Worm (Caenorhabditis elegans) whole organism, mixed stage, embryonic: ENCODE data around the gene fbxa-215.

Experiments used
- M03D4.4 ChIP-seq: sonication (generic microtip); optimal IDR thresholded peaks from 2 replicates; lab custom pipeline; 2017; ENCODE audit warnings: mild to moderate bottlenecking, missing genetic modification characterization, missing compliant biosample characterization
- bed-3 ChIP-seq: fragments of 200-800 bp; sonication (Bioruptor generic); optimal IDR thresholded peaks from 3 replicates; lab custom pipeline; 2018; ENCODE audit warnings: mild to moderate bottlenecking, missing genetic modification characterization, moderate library complexity, missing compliant biosample characterization
- blmp-1 ChIP-seq: fragments of 150-350 bp; optimal IDR thresholded peaks from 2 replicates; lab custom pipeline; 2014; ENCODE audit warnings: missing biosample characterization, missing genetic modification characterization
- ceh-39 ChIP-seq: fragments of 150-350 bp; optimal IDR thresholded peaks from 2 replicates; lab custom pipeline; 2014; ENCODE audit warnings: missing biosample characterization, missing genetic modification characterization
- ceh-43 ChIP-seq: fragments of 200-800 bp; sonication (Bioruptor generic); optimal IDR thresholded peaks from 2 replicates; lab custom pipeline; 2018; ENCODE audit warnings: mild to moderate bottlenecking, missing genetic modification characterization, moderate library complexity, missing compliant biosample characterization
- ceh-83 ChIP-seq: fragments of 200-800 bp; sonication (Bioruptor generic); optimal IDR thresholded peaks from 2 replicates; lab custom pipeline; 2018; ENCODE audit warnings: mild to moderate bottlenecking, missing genetic modification characterization, missing compliant biosample characterization
- ces-1 ChIP-seq: fragments of 150-350 bp; optimal IDR thresholded peaks from 2 replicates; lab custom pipeline; 2014; ENCODE audit warnings: missing biosample characterization, missing genetic modification reagents, missing genetic modification characterization
- cnd-1 ChIP-seq: fragments of 200-800 bp; sonication (Bioruptor generic); optimal IDR thresholded peaks from 2 replicates; lab custom pipeline; 2018; ENCODE audit warnings: mild to moderate bottlenecking, missing genetic modification characterization, missing compliant biosample characterization
- drap-1 ChIP-seq: fragments of 200-800 bp; sonication (Bioruptor generic); optimal IDR thresholded peaks from 3 replicates; lab custom pipeline; 2018; ENCODE audit warnings: mild to moderate bottlenecking, missing genetic modification characterization, missing compliant biosample characterization
- elt-1 ChIP-seq: sonication (generic microtip); optimal IDR thresholded peaks from 2 replicates; lab custom pipeline; 2017; ENCODE audit warnings: missing genetic modification characterization, mild to moderate bottlenecking, missing compliant biosample characterization, antibody characterized with exemption, moderate library complexity, borderline replicate concordance; ENCODE audit not compliant: insufficient read depth
- elt-3 ChIP-seq: fragments of 150-350 bp; optimal IDR thresholded peaks from 2 replicates; lab custom pipeline; 2014; ENCODE audit warnings: missing biosample characterization, missing genetic modification characterization
- flh-1 ChIP-seq: fragments of 200-800 bp; sonication (Bioruptor generic); optimal IDR thresholded peaks from 2 replicates; lab custom pipeline; 2018; ENCODE audit warnings: mild to moderate bottlenecking, missing genetic modification characterization, moderate library complexity, missing compliant biosample characterization
- hlh-1 ChIP-seq: fragments of 150-350 bp; optimal IDR thresholded peaks from 2 replicates; lab custom pipeline; 2014; ENCODE audit warnings: missing biosample characterization, missing genetic modification reagents, missing genetic modification characterization
- lin-13 ChIP-seq: fragments of 150-350 bp; optimal IDR thresholded peaks from 2 replicates; lab custom pipeline; 2014; ENCODE audit warnings: missing biosample characterization, missing genetic modification characterization
- lin-32 ChIP-seq: fragments of 200-800 bp; sonication (Bioruptor generic); optimal IDR thresholded peaks from 2 replicates; lab custom pipeline; 2018; ENCODE audit warnings: mild to moderate bottlenecking, missing genetic modification characterization, missing compliant biosample characterization
- lsy-2 ChIP-seq: fragments of 150-350 bp; optimal IDR thresholded peaks from 2 replicates; lab custom pipeline; 2014; ENCODE audit warnings: missing biosample characterization, missing genetic modification characterization
- mab-5 ChIP-seq: fragments of 150-350 bp; optimal IDR thresholded peaks from 2 replicates; lab custom pipeline; 2014; ENCODE audit warnings: missing biosample characterization, missing genetic modification characterization
- mls-2 ChIP-seq: sonication (generic microtip); optimal IDR thresholded peaks from 2 replicates; lab custom pipeline; 2016; ENCODE audit warnings: mild to moderate bottlenecking, missing genetic modification characterization, moderate library complexity, missing compliant biosample characterization
- nhr-12 ChIP-seq: fragments of 150-350 bp; optimal IDR thresholded peaks from 2 replicates; lab custom pipeline; 2014; ENCODE audit warnings: missing biosample characterization, missing genetic modification characterization
- nhr-2 ChIP-seq: fragments of 150-350 bp; optimal IDR thresholded peaks from 2 replicates; lab custom pipeline; 2014; ENCODE audit warnings: missing biosample characterization, missing genetic modification characterization
- nhr-237 ChIP-seq: fragments of 150-350 bp; optimal IDR thresholded peaks from 2 replicates; lab custom pipeline; 2014; ENCODE audit warnings: missing biosample characterization, missing genetic modification characterization
- nhr-28 ChIP-seq: fragments of 150-350 bp; optimal IDR thresholded peaks from 2 replicates; lab custom pipeline; 2014; ENCODE audit warnings: missing biosample characterization, missing genetic modification characterization
- nhr-76 ChIP-seq: sonication (generic microtip); optimal IDR thresholded peaks from 2 replicates; lab custom pipeline; 2017; ENCODE audit warnings: missing biosample characterization, missing genetic modification characterization
- pha-4 ChIP-seq: fragments of 150-350 bp; optimal IDR thresholded peaks from 2 replicates; lab custom pipeline; 2018; ENCODE audit warnings: missing biosample characterization, missing genetic modification reagents, missing genetic modification characterization
- sem-2 ChIP-seq: fragments of 200-800 bp; sonication (Bioruptor generic); optimal IDR thresholded peaks from 2 replicates; lab custom pipeline; 2018; ENCODE audit warnings: mild to moderate bottlenecking, missing genetic modification characterization, missing compliant biosample characterization
- snpc-4 ChIP-seq: fragments of 150-350 bp; optimal IDR thresholded peaks from 2 replicates; lab custom pipeline; 2014; ENCODE audit warnings: missing biosample characterization, missing genetic modification characterization
- sptf-1 ChIP-seq: sonication (generic microtip); optimal IDR thresholded peaks from 2 replicates; lab custom pipeline; 2017; ENCODE audit warnings: mild to moderate bottlenecking, missing genetic modification characterization, moderate library complexity, missing compliant biosample characterization
- unc-120 ChIP-seq: sonication (generic microtip); optimal IDR thresholded peaks from 2 replicates; lab custom pipeline; 2017; ENCODE audit warnings: missing genetic modification characterization, missing compliant biosample characterization; ENCODE audit not compliant: poor library complexity, severe bottlenecking
- unc-39 ChIP-seq: fragments of 150-350 bp; optimal IDR thresholded peaks from 2 replicates; lab custom pipeline; 2014; ENCODE audit warnings: missing biosample characterization, missing genetic modification characterization
- unc-62 ChIP-seq: fragments of 150-350 bp; optimal IDR thresholded peaks from 2 replicates; lab custom pipeline; 2014; ENCODE audit warnings: missing biosample characterization, missing genetic modification reagents, missing genetic modification characterization
- zip-8 ChIP-seq: fragments of 150-350 bp; optimal IDR thresholded peaks from 2 replicates; lab custom pipeline; 2014; ENCODE audit warnings: missing biosample characterization, missing genetic modification characterization
- ztf-11 ChIP-seq: fragments of 150-350 bp; optimal IDR thresholded peaks from 2 replicates; lab custom pipeline; 2014; ENCODE audit warnings: missing biosample characterization, missing genetic modification characterization

Gene fbxa-215

ce11 chrIV:13694600-13694999 is 27.9 kb upstream of the fbxa-215 start:
- TF ChIP-seq snpc-4 (tag; lab: Kevin White, UChicago) (no peak), nhr-28 (tag; lab: Kevin White, UChicago) (no peak), ceh-39 (tag; lab: Kevin White, UChicago) (no peak), unc-62 (peak; percentile 89), M03D4.4 (tag; lab: Kevin White, UChicago) (no peak), ceh-83 (no peak), ceh-43 (GFP tag; lab: Kevin White, UChicago) (no peak), pha-4 (tag; lab: Kevin White, UChicago) (no peak), nhr-12 (tag; lab: Kevin White, UChicago) (no peak), drap-1 (GFP tag; lab: Kevin White, UChicago) (no peak), hlh-1 (peak; percentile 29), lin-32 (GFP tag; lab: Kevin White, UChicago) (no peak), ztf-11 (tag; lab: Kevin White, UChicago) (no peak), nhr-76 (no peak), mab-5 (tag; lab: Kevin White, UChicago) (peak; percentile 9), nhr-2 (tag; lab: Kevin White, UChicago) (no peak), zip-8 (tag; lab: Kevin White, UChicago) (no peak), mls-2 (tag; lab: Kevin White, UChicago) (no peak), lsy-2 (tag; lab: Kevin White, UChicago) (no peak), sptf-1 (tag; lab: Kevin White, UChicago) (no peak), cnd-1 (tag; lab: Kevin White, UChicago) (no peak), nhr-237 (tag; lab: Kevin White, UChicago) (no peak), ces-1 (GFP tag; lab: Kevin White, UChicago) (no peak), bed-3 (GFP tag; lab: Kevin White, UChicago) (no peak), elt-3 (tag; lab: Kevin White, UChicago) (no peak)

DNA sequence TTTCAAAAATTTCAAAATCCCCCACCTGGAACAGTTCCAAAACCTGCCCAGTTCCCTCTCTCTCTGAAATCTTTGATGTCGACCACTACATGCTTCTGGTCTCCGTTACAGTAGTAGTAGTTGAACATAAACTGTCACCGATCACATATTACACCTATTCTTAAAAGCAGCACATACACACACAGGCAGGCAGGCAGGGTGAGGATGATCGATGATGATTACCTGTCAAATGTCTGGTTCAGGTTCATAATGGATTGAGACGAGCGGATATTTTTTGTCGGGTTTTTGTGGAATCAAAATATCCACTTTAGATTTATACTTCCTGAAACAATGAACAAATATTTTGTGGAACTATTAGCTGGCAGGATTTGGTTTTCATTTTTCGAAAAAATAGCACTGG is 27.3 kb upstream of the fbxa-215 start:
- TF ChIP-seq unc-62 (peak; percentile 98), elt-3 (tag; lab: Kevin White, UChicago) (no peak)

ce11 chrIV:13692522-13692921 is 25.8 kb upstream of the fbxa-215 start:
- TF ChIP-seq M03D4.4 (tag; lab: Kevin White, UChicago) (no peak), ces-1 (GFP tag; lab: Kevin White, UChicago) (no peak)
- TF ChIP-seq, all 35 proteins: peak for 0

DNA sequence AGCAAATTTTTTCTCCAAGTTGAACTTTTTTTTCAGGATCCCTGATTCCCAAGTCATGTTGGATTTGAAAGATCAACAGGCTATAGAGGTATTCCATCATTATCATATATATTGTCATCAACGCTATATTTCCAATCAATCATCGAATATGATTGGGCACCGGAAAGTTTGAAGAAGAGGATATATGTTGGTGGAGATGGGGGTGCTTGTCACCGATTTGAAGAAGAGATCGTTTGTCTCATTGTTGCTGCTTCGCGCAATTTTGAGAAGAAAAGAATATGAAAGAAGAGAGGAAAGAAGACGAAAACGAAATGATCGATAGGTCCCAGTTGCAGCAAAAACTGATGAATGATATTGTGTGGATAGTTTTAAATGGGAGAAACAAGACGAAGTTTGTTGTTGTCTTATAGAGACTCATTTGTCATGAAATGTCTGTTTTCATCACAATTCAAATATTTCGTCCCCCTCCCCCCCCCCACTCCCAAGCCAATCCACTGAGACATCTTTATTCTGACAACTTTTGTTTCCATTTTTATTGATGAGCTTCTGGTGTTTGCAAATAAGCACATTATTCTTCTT is 22.7 kb upstream of the fbxa-215 start, which contains the start of gene T23G4.2:
Gene T23G4.2, minus strand, starts transcription at position 255 of the 579 bp plus-strand sequence.
- TF ChIP-seq unc-39 (no peak), unc-62 (peak; percentile 87), snpc-4 (tag; lab: Kevin White, UChicago) (no peak)

DNA sequence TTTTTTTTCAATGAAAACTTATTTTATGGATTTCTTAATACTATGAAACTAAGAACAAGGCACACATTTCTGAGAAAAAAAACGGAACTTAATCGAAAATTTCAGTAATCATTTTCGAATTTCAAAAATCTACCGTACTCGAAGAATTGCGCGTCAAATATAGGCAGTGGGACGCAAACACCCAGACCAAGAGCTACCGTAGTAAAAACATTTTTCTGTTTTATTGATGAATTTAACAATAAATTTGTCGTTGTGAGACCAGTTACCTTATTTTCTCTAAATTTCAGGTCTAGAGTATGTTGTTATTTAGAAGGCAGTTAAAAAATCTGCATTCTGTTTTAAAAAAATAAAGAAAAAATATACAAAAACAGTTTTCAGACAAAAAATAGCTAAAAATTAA is 20.9 kb upstream of the fbxa-215 start:
- TF ChIP-seq flh-1 (GFP tag; lab: Kevin White, UChicago) (no peak), unc-39 (no peak), nhr-2 (tag; lab: Kevin White, UChicago) (no peak)

ce11 chrIV:13686965-13687425 is 20.3 kb upstream of the fbxa-215 start, which contains the start of gene nyn-1:
TSS of gene nyn-1 (minus strand) at chrIV:13687015.
- no peak for TF ChIP-seq nhr-28 (tag; lab: Kevin White, UChicago)
- no peak for TF ChIP-seq lin-13 (tag; lab: Kevin White, UChicago)
- TF ChIP-seq lin-32 (GFP tag; lab: Kevin White, UChicago), result no peak
- no peak for TF ChIP-seq nhr-76
- TF ChIP-seq ztf-11 (tag; lab: Kevin White, UChicago), result no peak
- TF ChIP-seq blmp-1 (tag; lab: Kevin White, UChicago), result no peak
- no peak for TF ChIP-seq sem-2 (GFP tag; lab: Kevin White, UChicago)
- TF ChIP-seq pha-4 (tag; lab: Kevin White, UChicago), result no peak
- TF ChIP-seq elt-1 (tag; lab: Kevin White, UChicago), result no peak
- TF ChIP-seq unc-120, result no peak
- TF ChIP-seq unc-39, result no peak
- no peak for TF ChIP-seq unc-62
- no peak for TF ChIP-seq mab-5 (tag; lab: Kevin White, UChicago)
- no peak for TF ChIP-seq bed-3 (GFP tag; lab: Kevin White, UChicago)
- TF ChIP-seq zip-8 (tag; lab: Kevin White, UChicago), result no peak
